Fruit fly (Drosophila melanogaster) whole organism, embryonic: ENCODE results near the gene CG3764.

ENCODE experiments used
- ATbp ChIP-seq: fragments of 200-800 bp; sonication (Bioruptor generic); optimal IDR thresholded peaks from 2 replicates; lab custom pipeline; 2017; ENCODE audit warnings: missing biosample characterization, mild to moderate bottlenecking, missing genetic modification characterization, missing genetic modification reagents
- Adf1 ChIP-seq: fragments of 200-800 bp; sonication (Bioruptor generic); IDR thresholded peaks from 2 replicates; pipeline ENCODE4 v1.3.6; 2022; ENCODE audit warnings: missing biosample characterization, missing genetic modification characterization
- Aef1 ChIP-seq: fragments of 200-800 bp; sonication (Bioruptor generic); IDR thresholded peaks from 3 replicates; pipeline ENCODE4 v1.3.6; 2022; ENCODE audit warnings: missing biosample characterization, missing genetic modification characterization
- Awh ChIP-seq: fragments of 200-800 bp; sonication (Bioruptor generic); IDR thresholded peaks from 2 replicates; pipeline ENCODE4, ENCODE4 v1.3.6; 2022; ENCODE audit warnings: missing biosample characterization, missing genetic modification characterization
- CG1024 ChIP-seq: fragments of 200-800 bp; sonication (Bioruptor generic); IDR thresholded peaks from 2 replicates; pipeline ENCODE4 v1.3.6; 2022; ENCODE audit warnings: missing biosample characterization, missing genetic modification characterization
- CG10462 ChIP-seq: fragments of 200-800 bp; sonication (Bioruptor generic); optimal IDR thresholded peaks from 2 replicates; lab custom pipeline; 2016; ENCODE audit warnings: missing biosample characterization, missing genetic modification characterization
- CG12071 ChIP-seq: fragments of 200-800 bp; sonication (Bioruptor generic); optimal IDR thresholded peaks from 3 replicates; lab custom pipeline; 2018; ENCODE audit warnings: missing biosample characterization, mild to moderate bottlenecking, missing genetic modification characterization
- CG12391 ChIP-seq: fragments of 200-800 bp; sonication (Bioruptor generic); optimal IDR thresholded peaks from 3 replicates; lab custom pipeline; 2018; ENCODE audit warnings: missing biosample characterization, mild to moderate bottlenecking, missing genetic modification characterization, moderate library complexity
- CG12942 ChIP-seq: fragments of 200-800 bp; sonication (Bioruptor generic); optimal IDR thresholded peaks from 3 replicates; lab custom pipeline; 2016; ENCODE audit warnings: missing biosample characterization, missing genetic modification characterization
- CG14710 ChIP-seq: fragments of 200-800 bp; sonication (Bioruptor generic); optimal IDR thresholded peaks from 3 replicates; lab custom pipeline; 2019; ENCODE audit warnings: missing biosample characterization, mild to moderate bottlenecking, missing genetic modification characterization, moderate library complexity
- CG15073 ChIP-seq: fragments of 200-800 bp; sonication (Bioruptor generic); optimal IDR thresholded peaks from 2 replicates; lab custom pipeline; 2016; ENCODE audit warnings: missing biosample characterization, missing genetic modification characterization
- CG16779 ChIP-seq: fragments of 200-800 bp; sonication (Bioruptor generic); IDR thresholded peaks from 2 replicates; pipeline ENCODE4 v1.3.6; 2022; ENCODE audit warnings: missing biosample characterization, missing genetic modification characterization
- CG16815 ChIP-seq: fragments of 200-800 bp; sonication (Bioruptor generic); optimal IDR thresholded peaks from 3 replicates; lab custom pipeline; 2017; ENCODE audit warnings: missing biosample characterization, mild to moderate bottlenecking, missing genetic modification characterization
- CG17612 ChIP-seq: fragments of 200-800 bp; sonication (Bioruptor generic); IDR thresholded peaks from 2 replicates; pipeline ENCODE4 v1.3.6; 2022; ENCODE audit warnings: missing biosample characterization, missing genetic modification characterization
- CG18619 ChIP-seq: fragments of 200-800 bp; sonication (Bioruptor generic); optimal IDR thresholded peaks from 3 replicates; lab custom pipeline; 2017; ENCODE audit warnings: missing biosample characterization, mild to moderate bottlenecking, missing genetic modification characterization
- CG3838 ChIP-seq: fragments of 200-800 bp; sonication (Bioruptor generic); optimal IDR thresholded peaks from 3 replicates; lab custom pipeline; 2016; ENCODE audit warnings: missing biosample characterization, missing genetic modification characterization
- CG4424 ChIP-seq: fragments of 200-800 bp; sonication (Bioruptor generic); optimal IDR thresholded peaks from 3 replicates; lab custom pipeline; 2016; ENCODE audit warnings: missing biosample characterization, missing genetic modification characterization
- CG6254 ChIP-seq: fragments of 200-800 bp; sonication (Bioruptor generic); optimal IDR thresholded peaks from 3 replicates; lab custom pipeline; 2017; ENCODE audit warnings: mild to moderate bottlenecking, missing biosample characterization, missing genetic modification reagents, missing genetic modification characterization
- CG6654 ChIP-seq: fragments of 200-800 bp; sonication (Bioruptor generic); optimal IDR thresholded peaks from 2 replicates; lab custom pipeline; 2017; ENCODE audit warnings: missing biosample characterization, mild to moderate bottlenecking, missing genetic modification characterization
- CG6791 ChIP-seq: fragments of 200-800 bp; sonication (Bioruptor generic); IDR thresholded peaks from 3 replicates; pipeline ENCODE4 v1.3.6; 2022; ENCODE audit warnings: missing biosample characterization, missing genetic modification characterization; ENCODE audit not compliant: partially characterized antibody
- CG8359 ChIP-seq: fragments of 200-800 bp; sonication (Bioruptor generic); optimal IDR thresholded peaks from 2 replicates; lab custom pipeline; 2017; ENCODE audit warnings: missing biosample characterization, mild to moderate bottlenecking, missing genetic modification characterization, borderline replicate concordance
- CkIIα-i1 ChIP-seq: fragments of 200-800 bp; sonication (Bioruptor generic); IDR thresholded peaks from 2 replicates; pipeline ENCODE4 v1.3.6; 2022; ENCODE audit warnings: missing biosample characterization, missing genetic modification characterization
- Dip3 ChIP-seq: fragments of 200-800 bp; sonication (Bioruptor generic); optimal IDR thresholded peaks from 3 replicates; lab custom pipeline; 2016; ENCODE audit warnings: missing biosample characterization, missing genetic modification characterization
- E2f1 ChIP-seq: fragments of 200-800 bp; sonication (Bioruptor generic); IDR thresholded peaks from 2 replicates; pipeline ENCODE4 v1.3.6; 2022; ENCODE audit warnings: missing biosample characterization, missing genetic modification characterization
- Hmx ChIP-seq: fragments of 200-800 bp; sonication (Bioruptor generic); optimal IDR thresholded peaks from 2 replicates; lab custom pipeline; 2016; ENCODE audit warnings: missing biosample characterization, missing genetic modification characterization
- Hr3 ChIP-seq: fragments of 200-800 bp; sonication (Bioruptor generic); optimal IDR thresholded peaks from 3 replicates; lab custom pipeline; 2016; ENCODE audit warnings: missing biosample characterization, missing genetic modification characterization
- Mrtf ChIP-seq: fragments of 200-800 bp; sonication (Bioruptor generic); IDR thresholded peaks from 3 replicates; pipeline ENCODE4 v1.3.6; 2022; ENCODE audit warnings: missing biosample characterization, missing genetic modification characterization
- NK7.1 ChIP-seq: fragments of 200-800 bp; sonication (Bioruptor generic); optimal IDR thresholded peaks from 3 replicates; lab custom pipeline; 2016; ENCODE audit warnings: missing biosample characterization, missing genetic modification characterization
- Oaz ChIP-seq: fragments of 200-800 bp; sonication (Bioruptor generic); IDR thresholded peaks from 2 replicates; pipeline ENCODE4 v1.3.6; 2022; ENCODE audit warnings: missing biosample characterization, missing genetic modification characterization
- amos ChIP-seq: fragments of 200-800 bp; sonication (Bioruptor generic); IDR thresholded peaks from 2 replicates; pipeline ENCODE4 v1.3.6; 2022; ENCODE audit warnings: missing biosample characterization, missing genetic modification characterization; ENCODE audit not compliant: partially characterized antibody
- ash1 ChIP-seq: fragments of 200-800 bp; sonication (Bioruptor generic); optimal IDR thresholded peaks from 2 replicates; lab custom pipeline; 2018; ENCODE audit warnings: missing biosample characterization, mild to moderate bottlenecking, missing genetic modification characterization
- bowl ChIP-seq: fragments of 200-800 bp; sonication (Bioruptor generic); IDR thresholded peaks from 2 replicates; pipeline ENCODE4 v1.3.6; 2022; ENCODE audit warnings: missing biosample characterization, missing genetic modification characterization
- cato ChIP-seq: fragments of 200-800 bp; sonication (Bioruptor generic); optimal IDR thresholded peaks from 2 replicates; lab custom pipeline; 2016; ENCODE audit warnings: missing biosample characterization, missing genetic modification characterization, borderline replicate concordance
- chinmo ChIP-seq: fragments of 200-800 bp; sonication (Bioruptor generic); IDR thresholded peaks from 4 replicates; pipeline ENCODE4 v1.3.6; 2022; ENCODE audit warnings: missing biosample characterization, missing genetic modification characterization; ENCODE audit not compliant: partially characterized antibody
- dm ChIP-seq: fragments of 200-800 bp; sonication (Bioruptor generic); optimal IDR thresholded peaks from 3 replicates; lab custom pipeline; 2016; ENCODE audit warnings: missing biosample characterization, missing genetic modification characterization
- esg ChIP-seq: fragments of 200-800 bp; sonication (Bioruptor generic); conservative IDR thresholded peaks from 2 replicates; pipeline ENCODE4 v1.3.6; 2022; ENCODE audit warnings: missing biosample characterization, missing genetic modification characterization
- fd102C ChIP-seq: fragments of 200-800 bp; sonication (Bioruptor generic); optimal IDR thresholded peaks from 2 replicates; lab custom pipeline; 2018; ENCODE audit warnings: missing biosample characterization, mild to moderate bottlenecking, missing genetic modification characterization, moderate library complexity
- ftz-f1 ChIP-seq: fragments of 200-800 bp; sonication (Bioruptor generic); optimal IDR thresholded peaks from 2 replicates; lab custom pipeline; 2016; ENCODE audit warnings: missing biosample characterization, missing genetic modification characterization
- fu2 ChIP-seq: fragments of 200-800 bp; sonication (Bioruptor generic); optimal IDR thresholded peaks from 2 replicates; lab custom pipeline; 2016; ENCODE audit warnings: missing biosample characterization, missing genetic modification characterization
- jumu ChIP-seq: fragments of 200-800 bp; sonication (Bioruptor generic); optimal IDR thresholded peaks from 3 replicates; lab custom pipeline; 2016; ENCODE audit warnings: missing biosample characterization, missing genetic modification characterization
- klu ChIP-seq: fragments of 200-800 bp; sonication (Bioruptor generic); IDR thresholded peaks from 2 replicates; pipeline ENCODE4 v1.3.6; 2022; ENCODE audit warnings: missing biosample characterization, missing genetic modification characterization
- kni ChIP-seq: fragments of 200-800 bp; sonication (Bioruptor generic); optimal IDR thresholded peaks from 3 replicates; lab custom pipeline; 2017; ENCODE audit warnings: mild to moderate bottlenecking, missing biosample characterization, missing genetic modification reagents, missing genetic modification characterization
- nmo ChIP-seq: fragments of 200-800 bp; sonication (Bioruptor generic); optimal IDR thresholded peaks from 2 replicates; lab custom pipeline; 2018; ENCODE audit warnings: missing biosample characterization, mild to moderate bottlenecking, missing genetic modification characterization, moderate library complexity
- nom ChIP-seq: fragments of 200-800 bp; sonication (Bioruptor generic); optimal IDR thresholded peaks from 2 replicates; lab custom pipeline; 2017; ENCODE audit warnings: missing biosample characterization, missing genetic modification characterization, mild to moderate bottlenecking, moderate library complexity, missing genetic modification reagents
- p53 ChIP-seq: fragments of 200-800 bp; sonication (Bioruptor generic); optimal IDR thresholded peaks from 2 replicates; lab custom pipeline; 2016; ENCODE audit warnings: missing biosample characterization, missing genetic modification characterization
- pb ChIP-seq: fragments of 200-800 bp; sonication (Bioruptor generic); optimal IDR thresholded peaks from 3 replicates; lab custom pipeline; 2016; ENCODE audit warnings: missing biosample characterization, missing genetic modification characterization
- sna ChIP-seq: fragments of 200-800 bp; sonication (Bioruptor generic); IDR thresholded peaks from 2 replicates; pipeline ENCODE4 v1.3.6; 2022; ENCODE audit warnings: missing biosample characterization, missing genetic modification characterization; ENCODE audit not compliant: partially characterized antibody
- sqz ChIP-seq: fragments of 200-800 bp; sonication (Bioruptor generic); optimal IDR thresholded peaks from 3 replicates; lab custom pipeline; 2018; ENCODE audit warnings: missing biosample characterization, mild to moderate bottlenecking, missing genetic modification characterization
- sr ChIP-seq: fragments of 200-800 bp; sonication (Bioruptor generic); IDR thresholded peaks from 3 replicates; pipeline ENCODE4 v1.3.6; 2022; ENCODE audit warnings: missing biosample characterization, missing genetic modification characterization

Gene CG3764

dm6 chr3L:16975638-16976528, 36.5 kb downstream of the CG3764 start (continued):
- TF ChIP-seq CG12942 (GFP tag; lab: Kevin White, UChicago), result no peak
- no peak for TF ChIP-seq CG6254 (GFP tag; lab: Kevin White, UChicago)
- TF ChIP-seq CG15073 (GFP tag; lab: Kevin White, UChicago), result no peak
- no peak for TF ChIP-seq CG3838 (GFP tag; lab: Kevin White, UChicago)
- TF ChIP-seq jumu (GFP tag; lab: Kevin White, UChicago), result no peak
- peak; percentile 28; the same call in 1 of the 2 replicates for TF ChIP-seq amos (GFP tag; lab: Robert Waterston, UW)
- TF ChIP-seq E2f1 (GFP tag; lab: Robert Waterston, UW), result no peak
- no peak for TF ChIP-seq ash1
- peak; percentile 33 for TF ChIP-seq nmo (GFP tag; lab: Kevin White, UChicago)
- TF ChIP-seq CG12391 (tag; lab: Kevin White, UChicago), result no peak
- no peak for TF ChIP-seq pb (GFP tag; lab: Kevin White, UChicago)
- peak; percentile 96 for TF ChIP-seq Adf1 (GFP tag; lab: Robert Waterston, UW)
- no peak for TF ChIP-seq CG1024 (GFP tag; lab: Robert Waterston, UW)
- peak; percentile 38 for TF ChIP-seq CG14710 (tag; lab: Kevin White, UChicago)
- TF ChIP-seq fd102C (GFP tag; lab: Kevin White, UChicago), result no peak
- no peak for TF ChIP-seq CG16779 (GFP tag; lab: Robert Waterston, UW)
- TF ChIP-seq CG18619 (GFP tag; lab: Kevin White, UChicago), result no peak
- TF ChIP-seq CG8359 (GFP tag; lab: Kevin White, UChicago), result peak; percentile 27
- TF ChIP-seq Hmx (GFP tag; lab: Kevin White, UChicago), result no peak
- TF ChIP-seq p53 (GFP tag; lab: Kevin White, UChicago), result no peak
- no peak for TF ChIP-seq CG6654 (GFP tag; lab: Kevin White, UChicago)
- TF ChIP-seq cato (GFP tag; lab: Kevin White, UChicago), result no peak
- no peak for TF ChIP-seq CG12071 (GFP tag; lab: Kevin White, UChicago)
- no peak for TF ChIP-seq Mrtf
- no peak for TF ChIP-seq kni (GFP tag; lab: Kevin White, UChicago)
- TF ChIP-seq Hr3 (GFP tag; lab: Kevin White, UChicago), result no peak
- no peak for TF ChIP-seq klu
- TF ChIP-seq Awh, result peak; percentile 45; the same call in 1 of the 2 replicates
- TF ChIP-seq dm (GFP tag; lab: Kevin White, UChicago), result no peak
- TF ChIP-seq chinmo, result peak; percentile 86; the same call in 2 of the 4 replicates
- TF ChIP-seq CG6791, result no peak
- no peak for TF ChIP-seq esg (GFP tag; lab: Robert Waterston, UW)
- TF ChIP-seq Oaz (GFP tag; lab: Robert Waterston, UW), result no peak
- no peak for TF ChIP-seq CG4424 (GFP tag; lab: Kevin White, UChicago)
- TF ChIP-seq ATbp, result peak; percentile 24
- no peak for TF ChIP-seq CkIIα-i1 (GFP tag; lab: Robert Waterston, UW)
- no peak for TF ChIP-seq bowl (GFP tag; lab: Robert Waterston, UW)
- no peak for TF ChIP-seq sna (GFP tag; lab: Robert Waterston, UW)
- no peak for TF ChIP-seq CG10462 (GFP tag; lab: Kevin White, UChicago)
- no peak for TF ChIP-seq Dip3 (GFP tag; lab: Kevin White, UChicago)
- TF ChIP-seq nom (GFP tag; lab: Kevin White, UChicago), result peak; percentile 48
- no peak for TF ChIP-seq CG16815
- 0 out of 3 replicates have a peak, but pooled peaks have one; percentile 42 for TF ChIP-seq sr
- no peak for TF ChIP-seq sqz (GFP tag; lab: Kevin White, UChicago)
- no peak for TF ChIP-seq ftz-f1
- TF ChIP-seq fu2, result no peak
- TF ChIP-seq Aef1 (GFP tag; lab: Robert Waterston, UW), result no peak
- TF ChIP-seq NK7.1 (GFP tag; lab: Kevin White, UChicago), result no peak
- TF ChIP-seq CG17612, result no peak
